Fruit fly (Drosophila melanogaster): Measurements from ENCODE around the gene CG13398.

The CG13398 gene

DNA sequence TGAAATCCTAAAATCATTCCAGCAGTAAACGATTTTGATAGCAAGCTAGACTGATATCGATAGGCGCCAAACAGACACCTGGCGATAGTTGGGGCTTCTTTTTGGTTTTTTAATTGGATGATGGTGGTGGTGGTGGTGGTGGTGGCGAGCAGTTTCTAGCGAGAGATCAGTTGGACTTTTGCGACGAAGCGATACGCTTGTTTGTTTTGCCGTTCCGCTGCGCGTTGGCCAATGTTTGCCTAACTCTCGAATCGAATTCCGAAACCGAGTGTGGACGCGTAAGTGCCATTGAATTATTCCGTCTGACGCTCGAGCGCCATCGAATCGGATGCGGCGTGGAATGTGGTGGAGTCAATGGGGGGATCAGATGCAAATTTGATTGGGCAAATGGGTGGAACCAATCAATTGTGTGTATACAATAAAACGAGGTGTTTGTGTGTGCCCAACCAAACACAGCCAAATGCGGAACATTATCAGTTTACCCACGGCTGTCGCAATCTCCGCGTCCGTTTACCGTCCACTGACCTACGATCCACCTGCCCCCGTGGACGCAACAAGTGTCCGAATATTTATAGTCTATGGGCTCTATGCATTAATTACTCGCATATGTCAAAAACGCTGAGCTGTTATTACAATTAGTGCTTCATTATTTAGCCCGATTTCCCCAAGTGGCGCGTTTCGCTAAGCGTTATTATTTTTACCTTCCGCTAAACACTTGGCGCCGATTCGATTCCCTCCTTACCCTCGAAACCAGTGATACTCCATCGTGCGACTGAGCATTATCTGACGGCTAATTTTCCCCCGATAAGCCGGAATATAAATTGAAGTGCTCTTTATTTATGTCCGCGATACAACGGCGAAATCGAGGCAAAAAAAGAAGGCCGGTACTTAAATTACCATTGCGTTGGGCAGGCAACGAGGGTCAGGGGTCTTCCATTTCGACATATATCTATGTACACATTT, 44.4 kb downstream of the CG13398 start, which contains the start of gene CG17292 (continued):
- 0 out of 2 replicates have a peak, but pooled peaks have one; percentile 41 for TF ChIP-seq gsb (GFP tag; IDR thresholded peaks at IDR 0.05)
- TF ChIP-seq psq (GFP tag; optimal IDR thresholded peaks at IDR 0.05): no peak
- no peak for TF ChIP-seq tll (GFP tag; optimal IDR thresholded peaks at IDR 0.05)
- no peak for TF ChIP-seq CG3065 (GFP tag; optimal IDR thresholded peaks at IDR 0.05)
- TF ChIP-seq gfzf (GFP tag; optimal IDR thresholded peaks at IDR 0.05): peak; percentile 53
- TF ChIP-seq CG4282 (GFP tag; optimal IDR thresholded peaks at IDR 0.05): peak; percentile 39
- peak; percentile 58; the same call in 1 of the 2 replicates for TF ChIP-seq ranshi (GFP tag; IDR thresholded peaks at IDR 0.05)
- peak; percentile 43 for TF ChIP-seq YL-1 (GFP tag; optimal IDR thresholded peaks at IDR 0.05)
- no peak for TF ChIP-seq nom (GFP tag; optimal IDR thresholded peaks at IDR 0.05)
- TF ChIP-seq Opbp (GFP tag; IDR thresholded peaks at IDR 0.05; ENCODE audit: partially characterized antibody): peak; percentile 95
- TF ChIP-seq inv (GFP tag; IDR thresholded peaks at IDR 0.05; ENCODE audit: partially characterized antibody): peak; percentile 85
- TF ChIP-seq Myb (GFP tag; optimal IDR thresholded peaks at IDR 0.05): peak; percentile 46
- 0 out of 2 replicates have a peak, but pooled peaks have one; percentile 10 for TF ChIP-seq CG11696 (GFP tag; IDR thresholded peaks at IDR 0.05)
- no peak for TF ChIP-seq dan (GFP tag; IDR thresholded peaks at IDR 0.05)
- peak; percentile 32 for TF ChIP-seq sens (GFP tag)
- TF ChIP-seq CG11247 (GFP tag; IDR thresholded peaks at IDR 0.05): peak; percentile 62; the same call in 1 of the 2 replicates
- no peak for TF ChIP-seq Hr3 (GFP tag; optimal IDR thresholded peaks at IDR 0.05)
- TF ChIP-seq CG11085 (GFP tag; IDR thresholded peaks at IDR 0.05): peak; percentile 32; the same call in 1 of the 2 replicates
- peak; percentile 47 for TF ChIP-seq lilli (GFP tag; optimal IDR thresholded peaks at IDR 0.05)
- TF ChIP-seq Oli (tag; optimal IDR thresholded peaks at IDR 0.05): no peak
- no peak for TF ChIP-seq CG8359 (GFP tag; optimal IDR thresholded peaks at IDR 0.05; ENCODE audit: borderline replicate concordance)
- peak; percentile 43 for TF ChIP-seq CG8924 (tag; optimal IDR thresholded peaks at IDR 0.05)
- TF ChIP-seq zfh1 (GFP tag; IDR thresholded peaks at IDR 0.05): peak; percentile 49; the same call in 1 of the 3 replicates
- peak; percentile 74 for TF ChIP-seq Fer1 (GFP tag; optimal IDR thresholded peaks at IDR 0.05)
- TF ChIP-seq CG12299 (tag; optimal IDR thresholded peaks at IDR 0.05): no peak
- no peak for TF ChIP-seq Doc2 (GFP tag; IDR thresholded peaks at IDR 0.05)
- peak; percentile 58 for TF ChIP-seq CG12219 (GFP tag; optimal IDR thresholded peaks at IDR 0.05)
- peak; percentile 28 for TF ChIP-seq CG1647 (GFP tag; optimal IDR thresholded peaks at IDR 0.05)
- TF ChIP-seq cwo (GFP tag; optimal IDR thresholded peaks at IDR 0.05): peak; percentile 52
- peak; percentile 93 for TF ChIP-seq chinmo (GFP tag; IDR thresholded peaks at IDR 0.05; ENCODE audit: partially characterized antibody)
- peak; percentile 62 for TF ChIP-seq mirr (GFP tag; optimal IDR thresholded peaks at IDR 0.05)
- no peak for TF ChIP-seq eve (GFP tag; optimal IDR thresholded peaks at IDR 0.05)
- peak; percentile 16 for TF ChIP-seq HmgD (GFP tag; optimal IDR thresholded peaks at IDR 0.05)
- TF ChIP-seq CG12769 (tag; optimal IDR thresholded peaks at IDR 0.05): peak; percentile 75
- TF ChIP-seq stc (GFP tag; IDR thresholded peaks at IDR 0.05): 0 out of 2 replicates have a peak, but pooled peaks have one; percentile 40
- peak in 1 of 2 experiments; percentile 23 for TF ChIP-seq Hr51 (GFP tag; optimal IDR thresholded peaks at IDR 0.05)
- TF ChIP-seq pzg (GFP tag; optimal IDR thresholded peaks at IDR 0.05): peak; percentile 67
- TF ChIP-seq CG12155 (GFP tag; optimal IDR thresholded peaks at IDR 0.05): peak; percentile 99
- TF ChIP-seq Nf-YB (GFP tag; optimal IDR thresholded peaks at IDR 0.05): peak; percentile 94
- TF ChIP-seq esg (GFP tag; conservative IDR thresholded peaks at IDR 0.05): no peak
- TF ChIP-seq CoRest (tag; optimal IDR thresholded peaks at IDR 0.05): peak; percentile 16
- no peak for TF ChIP-seq Hmx (GFP tag; optimal IDR thresholded peaks at IDR 0.05)
- TF ChIP-seq nau (GFP tag; optimal IDR thresholded peaks at IDR 0.05): peak; percentile 76
- TF ChIP-seq Gsc (GFP tag; IDR thresholded peaks at IDR 0.05): no peak
- TF ChIP-seq Dll (GFP tag; IDR thresholded peaks at IDR 0.05; ENCODE audit: partially characterized antibody): peak; percentile 88
- TF ChIP-seq pfk (GFP tag; optimal IDR thresholded peaks at IDR 0.05): peak; percentile 6
- peak; percentile 49 for TF ChIP-seq Dp (GFP tag; optimal IDR thresholded peaks at IDR 0.05)

Measured in whole organism, embryonic.